Worm (Caenorhabditis elegans): ENCODE results near the gene C03H5.3.

- TF ChIP-seq mdl-1 (tag; optimal IDR thresholded peaks at IDR 0.05) = no peak
- TF ChIP-seq dpl-1 (GFP tag; optimal IDR thresholded peaks at IDR 0.05) = no peak
- no peak for TF ChIP-seq ceh-20 (GFP tag; IDR thresholded peaks at IDR 0.05)
- no peak for TF ChIP-seq R02D3.7 (tag; optimal IDR thresholded peaks at IDR 0.05)
- TF ChIP-seq daf-19 (GFP tag; conservative IDR thresholded peaks at IDR 0.05) = no peak
- TF ChIP-seq aly-2 (tag; optimal IDR thresholded peaks at IDR 0.05) = no peak
- TF ChIP-seq ces-1 (GFP tag; optimal IDR thresholded peaks at IDR 0.05) = no peak
- no peak for TF ChIP-seq unc-62 (GFP tag; optimal IDR thresholded peaks at IDR 0.05 in 1 of 2)
- no peak for TF ChIP-seq unc-62 (tag; optimal IDR thresholded peaks at IDR 0.05)
- TF ChIP-seq nhr-77 (tag; optimal IDR thresholded peaks at IDR 0.05) = no peak
- no peak for TF ChIP-seq ztf-11 (tag; optimal IDR thresholded peaks at IDR 0.05)
These were observed 51.4 kb downstream of the C03H5.3 start for ce11 chrII:437279-437678.
